Worm (Caenorhabditis elegans): Measurements from ENCODE around the gene eri-12.

DNA sequence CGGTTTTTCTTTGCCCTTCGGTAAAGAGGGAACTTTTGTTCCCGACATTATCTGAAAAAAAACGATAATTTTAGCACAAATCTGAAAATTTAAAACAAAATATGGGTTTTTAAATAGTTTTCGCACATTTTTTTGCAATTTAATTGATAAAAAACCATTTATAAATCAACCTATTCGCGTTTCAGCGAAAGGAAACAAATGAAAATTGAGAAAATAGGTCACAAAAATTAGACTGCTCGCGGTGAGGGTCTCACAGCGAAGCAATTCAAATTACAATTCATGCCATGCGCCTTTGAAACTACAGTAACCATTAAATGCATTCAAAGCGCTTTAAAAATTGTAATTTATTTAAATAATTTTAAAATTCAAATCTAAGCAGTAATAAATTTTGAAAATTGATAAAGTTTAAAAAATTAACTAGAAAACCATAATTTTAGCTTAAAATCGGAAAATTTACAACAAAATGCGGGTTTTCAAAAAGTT is 2.4 kb upstream of the eri-12 start, which contains the start of gene B0001.7:
- TF ChIP-seq ets-7 (tag; optimal IDR thresholded peaks at IDR 0.05) (no peak), hnd-1 (tag; optimal IDR thresholded peaks at IDR 0.05) (no peak), ceh-13 (GFP tag; optimal IDR thresholded peaks at IDR 0.05) (no peak), tra-4 (tag; optimal IDR thresholded peaks at IDR 0.05) (no peak), ama-1 (optimal IDR thresholded peaks at IDR 0.05) (no peak), tbx-37 (GFP tag; conservative IDR thresholded peaks at IDR 0.05) (no peak), hmg-4 (GFP tag; optimal IDR thresholded peaks at IDR 0.05) (no peak), hmbx-1 (tag; optimal IDR thresholded peaks at IDR 0.05) (no peak), tbx-11 (GFP tag; IDR thresholded peaks at IDR 0.05) (no peak), sea-1 (GFP tag; conservative IDR thresholded peaks at IDR 0.05) (no peak), pes-1 (GFP tag; IDR thresholded peaks at IDR 0.05) (no peak), F13C5.2 (tag; optimal IDR thresholded peaks at IDR 0.05) (no peak), B0310.2 (tag; optimal IDR thresholded peaks at IDR 0.05) (no peak)
